Worm (Caenorhabditis elegans) whole organism, L2 larva: ENCODE results near the gene twk-3.

ENCODE experiments used
- F13H6.1 ChIP-seq: sonication (generic microtip); optimal IDR thresholded peaks from 2 replicates; lab custom pipeline; 2016; ENCODE audit warnings: missing genetic modification characterization, missing compliant biosample characterization
- R02D3.7 ChIP-seq: fragments of 150-350 bp; optimal IDR thresholded peaks from 2 replicates; lab custom pipeline; 2014; ENCODE audit warnings: missing biosample characterization, missing genetic modification characterization
- aly-2 ChIP-seq: fragments of 150-350 bp; optimal IDR thresholded peaks from 2 replicates; lab custom pipeline; 2014; ENCODE audit warnings: missing biosample characterization, missing genetic modification characterization
- ama-1 ChIP-seq: fragments of 150-350 bp; optimal IDR thresholded peaks from 2 replicates; lab custom pipeline; 2018; ENCODE audit warnings: inconsistent platforms
- elt-3 ChIP-seq: sonication (generic microtip); optimal IDR thresholded peaks from 2 replicates; lab custom pipeline; 2017; ENCODE audit warnings: missing biosample characterization, missing genetic modification characterization
- mdl-1 ChIP-seq, 2 experiments: fragments of 150-350 bp in 1 of 2; sonication (generic microtip) in 1 of 2; optimal IDR thresholded peaks; 2 replicates each; lab custom pipeline; 2017; ENCODE audit warnings: missing biosample characterization in 2 of 2, missing genetic modification characterization in 2 of 2
- nhr-10 ChIP-seq: sonication (generic microtip); optimal IDR thresholded peaks from 2 replicates; lab custom pipeline; 2017; ENCODE audit warnings: missing biosample characterization, missing genetic modification characterization
- nhr-11 ChIP-seq: fragments of 150-350 bp; optimal IDR thresholded peaks from 2 replicates; lab custom pipeline; 2014; ENCODE audit warnings: missing biosample characterization, missing genetic modification characterization
- nhr-77 ChIP-seq: fragments of 150-350 bp; optimal IDR thresholded peaks from 2 replicates; lab custom pipeline; 2014; ENCODE audit warnings: missing biosample characterization, missing genetic modification characterization
- snpc-4 ChIP-seq: fragments of 150-350 bp; optimal IDR thresholded peaks from 2 replicates; lab custom pipeline; 2014; ENCODE audit warnings: missing biosample characterization, missing genetic modification characterization
- unc-39 ChIP-seq: fragments of 150-350 bp; optimal IDR thresholded peaks from 2 replicates; lab custom pipeline; 2014; ENCODE audit warnings: missing biosample characterization, missing genetic modification characterization

- no peak for TF ChIP-seq F13H6.1 (tag; lab: Kevin White, UChicago)
- no peak for TF ChIP-seq unc-39 (tag; lab: Kevin White, UChicago)
- no peak for TF ChIP-seq mdl-1 (tag; optimal IDR thresholded peaks at IDR 0.05; lab: Kevin White, UChicago)
- no peak for TF ChIP-seq elt-3
- TF ChIP-seq nhr-10, result no peak
- TF ChIP-seq R02D3.7 (tag; lab: Kevin White, UChicago), result no peak
- no peak for TF ChIP-seq nhr-11
- TF ChIP-seq snpc-4 (tag; lab: Kevin White, UChicago), result no peak
- TF ChIP-seq ama-1 (lab: Kevin White, UChicago), result no peak
- no peak for TF ChIP-seq nhr-77 (tag; lab: Kevin White, UChicago)
- no peak for TF ChIP-seq aly-2 (tag; lab: Kevin White, UChicago)
Observed at ce11 chrII:8174148-8174547, 38.4 kb downstream of the twk-3 start.
